Fruit fly (Drosophila melanogaster) whole organism, embryonic: Measurements from ENCODE around the gene CG15365.

Source experiments
- Ada2b ChIP-seq: fragments of 200-800 bp; sonication (Bioruptor generic); IDR thresholded peaks from 2 replicates; pipeline ENCODE4 v1.3.6; 2022; ENCODE audit warnings: missing biosample characterization, missing genetic modification characterization
- Aef1 ChIP-seq: fragments of 200-800 bp; sonication (Bioruptor generic); IDR thresholded peaks from 3 replicates; pipeline ENCODE4 v1.3.6; 2022; ENCODE audit warnings: missing biosample characterization, missing genetic modification characterization
- CG11456 ChIP-seq: fragments of 200-800 bp; sonication (Bioruptor generic); IDR thresholded peaks from 3 replicates; pipeline ENCODE4 v1.3.6; 2022; ENCODE audit warnings: missing biosample characterization, missing genetic modification characterization
- CG11504 ChIP-seq: fragments of 200-800 bp; sonication (Bioruptor generic); optimal IDR thresholded peaks from 3 replicates; lab custom pipeline; 2019; ENCODE audit warnings: missing biosample characterization, mild to moderate bottlenecking, missing genetic modification characterization, moderate library complexity
- CG12104 ChIP-seq: fragments of 200-800 bp; sonication (Bioruptor generic); optimal IDR thresholded peaks from 3 replicates; lab custom pipeline; 2016; ENCODE audit warnings: missing biosample characterization, missing genetic modification characterization
- CG12236 ChIP-seq: fragments of 200-800 bp; sonication (Bioruptor generic); optimal IDR thresholded peaks from 2 replicates; lab custom pipeline; 2016; ENCODE audit warnings: missing biosample characterization, missing genetic modification characterization
- CG12391 ChIP-seq: fragments of 200-800 bp; sonication (Bioruptor generic); optimal IDR thresholded peaks from 3 replicates; lab custom pipeline; 2018; ENCODE audit warnings: missing biosample characterization, mild to moderate bottlenecking, missing genetic modification characterization, moderate library complexity
- CG12769 ChIP-seq: fragments of 200-800 bp; sonication (Bioruptor generic); optimal IDR thresholded peaks from 2 replicates; lab custom pipeline; 2019; ENCODE audit warnings: missing biosample characterization, mild to moderate bottlenecking, missing genetic modification characterization, moderate library complexity
- CG13296 ChIP-seq: fragments of 200-800 bp; sonication (Bioruptor generic); optimal IDR thresholded peaks from 3 replicates; lab custom pipeline; 2018; ENCODE audit warnings: missing biosample characterization, mild to moderate bottlenecking, missing genetic modification characterization
- CG13424 ChIP-seq: fragments of 200-800 bp; sonication (Bioruptor generic); optimal IDR thresholded peaks from 2 replicates; lab custom pipeline; 2019; ENCODE audit warnings: missing biosample characterization, mild to moderate bottlenecking, missing genetic modification characterization, moderate library complexity
- CG15479 ChIP-seq: fragments of 200-800 bp; sonication (Bioruptor generic); optimal IDR thresholded peaks from 3 replicates; lab custom pipeline; 2019; ENCODE audit warnings: missing biosample characterization, mild to moderate bottlenecking, missing genetic modification characterization, moderate library complexity
- CG15514 ChIP-seq: fragments of 200-800 bp; sonication (Bioruptor generic); optimal IDR thresholded peaks from 3 replicates; lab custom pipeline; 2017; ENCODE audit warnings: missing biosample characterization, missing genetic modification characterization, mild to moderate bottlenecking, moderate library complexity, missing genetic modification reagents
- CG16779 ChIP-seq: fragments of 200-800 bp; sonication (Bioruptor generic); IDR thresholded peaks from 2 replicates; pipeline ENCODE4 v1.3.6; 2022; ENCODE audit warnings: missing biosample characterization, missing genetic modification characterization
- CG2120 ChIP-seq: fragments of 200-800 bp; sonication (Bioruptor generic); optimal IDR thresholded peaks from 3 replicates; lab custom pipeline; 2016; ENCODE audit warnings: missing biosample characterization, missing genetic modification characterization
- CG2678 ChIP-seq: fragments of 200-800 bp; sonication (Bioruptor generic); optimal IDR thresholded peaks from 3 replicates; lab custom pipeline; 2019; ENCODE audit warnings: missing biosample characterization, mild to moderate bottlenecking, missing genetic modification characterization, moderate library complexity
- CG2875 ChIP-seq: fragments of 200-800 bp; sonication (Bioruptor generic); optimal IDR thresholded peaks from 2 replicates; lab custom pipeline; 2017; ENCODE audit warnings: missing biosample characterization, mild to moderate bottlenecking, missing genetic modification characterization, missing genetic modification reagents
- CG30403 ChIP-seq: fragments of 200-800 bp; sonication (Bioruptor generic); optimal IDR thresholded peaks from 3 replicates; lab custom pipeline; 2016; ENCODE audit warnings: missing biosample characterization, missing genetic modification characterization
- CG32772 ChIP-seq: fragments of 200-800 bp; sonication (Bioruptor generic); IDR thresholded peaks from 2 replicates; pipeline ENCODE4 v1.3.6; 2022; ENCODE audit warnings: missing biosample characterization, missing genetic modification characterization
- CG34224 ChIP-seq: fragments of 200-800 bp; sonication (Bioruptor generic); IDR thresholded peaks from 3 replicates; pipeline ENCODE4 v1.3.6; 2022; ENCODE audit warnings: missing biosample characterization, missing genetic modification characterization; ENCODE audit not compliant: partially characterized antibody
- CG9215 ChIP-seq: fragments of 200-800 bp; sonication (Bioruptor generic); IDR thresholded peaks from 2 replicates; pipeline ENCODE4 v1.3.6; 2022; ENCODE audit warnings: missing biosample characterization, missing genetic modification characterization
- CG9932 ChIP-seq: fragments of 200-800 bp; sonication (Bioruptor generic); IDR thresholded peaks from 2 replicates; pipeline ENCODE4 v1.3.6; 2022; ENCODE audit warnings: missing biosample characterization, missing genetic modification characterization
- Drgx ChIP-seq: fragments of 200-800 bp; sonication (Bioruptor generic); IDR thresholded peaks from 2 replicates; pipeline ENCODE4 v1.3.6; 2022; ENCODE audit warnings: missing biosample characterization, missing genetic modification characterization
- Eip74EF ChIP-seq, 2 experiments: fragments of 200-800 bp in 1 of 2; fragments of >200 bp in 1 of 2; sonication (Bioruptor generic) in 1 of 2; optimal IDR thresholded peaks; 2 replicates each; lab custom pipeline; 2017 to 2019; ENCODE audit warnings: missing biosample characterization in 2 of 2, missing genetic modification characterization in 2 of 2, mild to moderate bottlenecking in 1 of 2, moderate library complexity in 1 of 2
- GATAe ChIP-seq: fragments of 200-800 bp; sonication (Bioruptor generic); conservative IDR thresholded peaks from 2 replicates; pipeline ENCODE4 v1.3.6; 2022; ENCODE audit warnings: missing biosample characterization, missing genetic modification characterization
- HHEX ChIP-seq: fragments of 200-800 bp; sonication (Bioruptor generic); optimal IDR thresholded peaks from 3 replicates; lab custom pipeline; 2017; ENCODE audit warnings: missing biosample characterization, mild to moderate bottlenecking, missing genetic modification characterization, missing genetic modification reagents
- HLH4C ChIP-seq: fragments of 200-800 bp; sonication (Bioruptor generic); IDR thresholded peaks from 3 replicates; pipeline ENCODE4 v1.3.6; 2022; ENCODE audit warnings: missing biosample characterization, missing genetic modification characterization; ENCODE audit not compliant: partially characterized antibody
- Hmr ChIP-seq: fragments of 200-800 bp; sonication (Bioruptor generic); optimal IDR thresholded peaks from 3 replicates; lab custom pipeline; 2017; ENCODE audit warnings: mild to moderate bottlenecking, missing biosample characterization, missing genetic modification reagents, missing genetic modification characterization
- Hr3 ChIP-seq: fragments of 200-800 bp; sonication (Bioruptor generic); optimal IDR thresholded peaks from 3 replicates; lab custom pipeline; 2016; ENCODE audit warnings: missing biosample characterization, missing genetic modification characterization
- Hsf ChIP-seq: fragments of 200-800 bp; sonication (Bioruptor generic); optimal IDR thresholded peaks from 3 replicates; lab custom pipeline; 2016; ENCODE audit warnings: missing biosample characterization, missing genetic modification characterization
- NK7.1 ChIP-seq: fragments of 200-800 bp; sonication (Bioruptor generic); optimal IDR thresholded peaks from 3 replicates; lab custom pipeline; 2016; ENCODE audit warnings: missing biosample characterization, missing genetic modification characterization
- NfI ChIP-seq: fragments of 200-800 bp; sonication (Bioruptor generic); optimal IDR thresholded peaks from 3 replicates; lab custom pipeline; 2018; ENCODE audit warnings: missing biosample characterization, mild to moderate bottlenecking, missing genetic modification characterization, moderate library complexity
- Trl ChIP-seq, 3 experiments: fragments of >200 bp in 2 of 3; fragments of 200-800 bp in 1 of 3; sonication (Bioruptor generic) in 1 of 3; optimal IDR thresholded peaks; 2 replicates in 1 of 3; 3 replicates in 2 of 3; lab custom pipeline; 2016 to 2017; ENCODE audit warnings: missing biosample characterization in 1 of 3, missing genetic modification characterization in 1 of 3
- Xbp1 ChIP-seq: fragments of 200-800 bp; sonication (Bioruptor generic); optimal IDR thresholded peaks from 3 replicates; lab custom pipeline; 2016; ENCODE audit warnings: missing biosample characterization, mild to moderate bottlenecking, missing genetic modification characterization
- Xrp1 ChIP-seq: fragments of 200-800 bp; sonication (Bioruptor generic); IDR thresholded peaks from 2 replicates; pipeline ENCODE4 v1.3.6; 2022; ENCODE audit warnings: missing biosample characterization, missing genetic modification characterization
- ara ChIP-seq: fragments of 200-800 bp; sonication (Bioruptor generic); IDR thresholded peaks from 2 replicates; pipeline ENCODE4 v1.3.6; 2022; ENCODE audit warnings: missing biosample characterization, missing genetic modification characterization
- disco-r ChIP-seq: fragments of 200-800 bp; sonication (Bioruptor generic); optimal IDR thresholded peaks from 2 replicates; lab custom pipeline; 2016; ENCODE audit warnings: missing biosample characterization, missing genetic modification characterization
- emc ChIP-seq: fragments of 200-800 bp; sonication (Bioruptor generic); optimal IDR thresholded peaks from 2 replicates; lab custom pipeline; 2016; ENCODE audit warnings: missing biosample characterization, missing genetic modification characterization
- eve ChIP-seq, 2 experiments: fragments of >200 bp; optimal IDR thresholded peaks; 2 replicates each; lab custom pipeline; 2017; ENCODE audit warnings: missing biosample characterization in 2 of 2, missing genetic modification characterization in 2 of 2
- gce ChIP-seq: fragments of 200-800 bp; sonication (Bioruptor generic); IDR thresholded peaks from 3 replicates; pipeline ENCODE4 v1.3.6; 2022; ENCODE audit warnings: missing biosample characterization, missing genetic modification characterization
- gem ChIP-seq: fragments of 200-800 bp; sonication (Bioruptor generic); optimal IDR thresholded peaks from 2 replicates; lab custom pipeline; 2019; ENCODE audit warnings: missing biosample characterization, mild to moderate bottlenecking, missing genetic modification characterization, moderate library complexity
- kah ChIP-seq: fragments of 200-800 bp; sonication (Bioruptor generic); optimal IDR thresholded peaks from 2 replicates; lab custom pipeline; 2018; ENCODE audit warnings: missing biosample characterization, mild to moderate bottlenecking, missing genetic modification characterization
- lab ChIP-seq: fragments of 200-800 bp; sonication (Bioruptor generic); optimal IDR thresholded peaks from 3 replicates; lab custom pipeline; 2017; ENCODE audit warnings: missing biosample characterization, missing genetic modification characterization, mild to moderate bottlenecking, moderate library complexity, missing genetic modification reagents
- maf-S ChIP-seq: fragments of 200-800 bp; sonication (Bioruptor generic); optimal IDR thresholded peaks from 2 replicates; lab custom pipeline; 2016; ENCODE audit warnings: missing biosample characterization, missing genetic modification characterization
- pho ChIP-seq: fragments of 200-800 bp; sonication (Bioruptor generic); optimal IDR thresholded peaks from 2 replicates; lab custom pipeline; 2016; ENCODE audit warnings: missing biosample characterization, missing genetic modification characterization
- phol ChIP-seq: fragments of 200-800 bp; sonication (Bioruptor generic); optimal IDR thresholded peaks from 3 replicates; lab custom pipeline; 2018; ENCODE audit warnings: missing biosample characterization, mild to moderate bottlenecking, missing genetic modification characterization, moderate library complexity
- prd ChIP-seq, 3 experiments: fragments of >200 bp in 2 of 3; fragments of 200-800 bp in 1 of 3; sonication (Bioruptor generic) in 1 of 3; optimal IDR thresholded peaks in 2 of 3; IDR thresholded peaks in 1 of 3; 2 replicates in 2 of 3; 3 replicates in 1 of 3; pipeline versions ENCODE4 v1.3.6 to Lab custom; 2017 to 2022; ENCODE audit warnings: missing biosample characterization in 1 of 3, missing genetic modification characterization in 1 of 3
- row ChIP-seq: fragments of 200-800 bp; sonication (Bioruptor generic); IDR thresholded peaks from 3 replicates; pipeline ENCODE4 v1.3.6; 2022; ENCODE audit warnings: missing biosample characterization, missing genetic modification characterization
- zfh2 ChIP-seq: fragments of 200-800 bp; sonication (Bioruptor generic); optimal IDR thresholded peaks from 2 replicates; lab custom pipeline; 2016; ENCODE audit warnings: missing biosample characterization, missing genetic modification characterization

The CG15365 gene

DNA sequence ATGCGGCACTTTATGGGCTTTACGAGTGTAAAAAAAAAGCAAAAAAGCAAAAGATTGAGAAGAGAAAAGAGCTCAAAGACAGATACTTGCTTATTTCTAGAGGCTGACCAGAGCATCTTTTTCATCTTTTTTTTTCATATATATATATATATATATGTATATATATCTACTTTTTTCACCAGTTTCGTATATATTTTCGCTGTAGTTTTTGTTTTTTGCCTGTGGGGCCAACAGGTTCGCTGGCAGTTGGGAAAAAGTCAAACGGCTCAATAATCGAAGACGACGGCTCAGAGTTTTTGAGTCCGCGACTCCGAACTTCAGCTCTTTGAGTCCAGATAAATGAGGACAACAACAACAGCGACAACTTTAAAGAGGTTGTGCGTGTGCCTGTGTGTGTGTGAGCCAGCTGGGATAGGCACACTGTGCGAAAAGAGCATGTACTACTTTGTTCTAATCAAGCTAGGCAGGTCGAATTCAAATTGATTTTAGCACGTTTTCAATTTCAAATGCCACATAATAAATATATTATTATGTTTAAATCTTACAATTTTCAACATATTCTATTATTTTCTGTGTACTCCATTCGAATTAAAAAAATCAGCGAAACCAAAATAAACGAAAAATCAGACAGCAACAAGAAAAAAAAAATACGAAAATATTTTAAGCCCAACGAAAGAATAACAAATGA, 837 bp downstream of the CG15365 start (continued):
- TF ChIP-seq phol (tag; lab: Kevin White, UChicago) = peak; percentile 36
- no peak for TF ChIP-seq CG15514 (GFP tag; lab: Kevin White, UChicago)
- no peak for TF ChIP-seq disco-r (GFP tag; lab: Kevin White, UChicago)
- peak; percentile 18 for TF ChIP-seq HHEX (GFP tag; lab: Kevin White, UChicago)
- no peak for TF ChIP-seq Eip74EF (GFP tag; optimal IDR thresholded peaks at IDR 0.05; lab: Kevin White, UChicago)
- TF ChIP-seq CG15479 (GFP tag; lab: Kevin White, UChicago) = no peak
- TF ChIP-seq gem (tag; lab: Kevin White, UChicago) = peak; percentile 57
- no peak for TF ChIP-seq CG32772 (GFP tag; lab: Robert Waterston, UW)
- peak; percentile 57 for TF ChIP-seq CG2678
- TF ChIP-seq GATAe (GFP tag; lab: Robert Waterston, UW) = no peak
- TF ChIP-seq emc (GFP tag; lab: Kevin White, UChicago) = no peak
- TF ChIP-seq CG16779 = no peak
- peak; percentile 45; the same call in 1 of the 3 replicates for TF ChIP-seq CG11456 (GFP tag; lab: Robert Waterston, UW)
- TF ChIP-seq Hsf (GFP tag; lab: Kevin White, UChicago) = no peak
- TF ChIP-seq Drgx (GFP tag; lab: Robert Waterston, UW) = peak; percentile 71
- peak; percentile 34 for TF ChIP-seq lab
- peak; percentile 59 for TF ChIP-seq Ada2b (GFP tag; lab: Robert Waterston, UW)
- no peak for TF ChIP-seq ara (GFP tag; lab: Robert Waterston, UW)
- no peak for TF ChIP-seq pho (GFP tag; lab: Kevin White, UChicago)
- peak; percentile 19 for TF ChIP-seq CG2120 (GFP tag; lab: Kevin White, UChicago)
- peak; percentile 6 for TF ChIP-seq NfI (GFP tag; lab: Kevin White, UChicago)
- peak; percentile 24 for TF ChIP-seq Hr3
- TF ChIP-seq CG9932 (GFP tag; lab: Robert Waterston, UW) = peak; percentile 55
- TF ChIP-seq zfh2 (GFP tag; lab: Kevin White, UChicago) = no peak
- TF ChIP-seq NK7.1 (GFP tag; lab: Kevin White, UChicago) = no peak
- TF ChIP-seq kah = no peak
- peak; percentile 28 for TF ChIP-seq Hmr (GFP tag; lab: Kevin White, UChicago)
- peak; percentile 56 for TF ChIP-seq row
- TF ChIP-seq maf-S (GFP tag; lab: Kevin White, UChicago) = no peak
- peak; percentile 41; the same call in 2 of the 3 replicates for TF ChIP-seq Aef1
- TF ChIP-seq CG2875 = no peak
- peak; percentile 46; the same call in 1 of the 2 replicates for TF ChIP-seq Xrp1 (GFP tag; lab: Robert Waterston, UW)
- peak; percentile 27 for TF ChIP-seq CG30403 (GFP tag; lab: Kevin White, UChicago)
- TF ChIP-seq gce (GFP tag; lab: Robert Waterston, UW) = no peak
- no peak for TF ChIP-seq CG12104 (GFP tag; lab: Kevin White, UChicago)
- peak in 1 of 2 experiments; percentile 54 for TF ChIP-seq eve (GFP tag; optimal IDR thresholded peaks at IDR 0.05; lab: Kevin White, UChicago)
- TF ChIP-seq Trl (optimal IDR thresholded peaks at IDR 0.05; lab: Kevin White, UChicago) = no peak
- no peak for TF ChIP-seq Trl (GFP tag; optimal IDR thresholded peaks at IDR 0.05; lab: Kevin White, UChicago)
- no peak for TF ChIP-seq CG12236 (GFP tag; lab: Kevin White, UChicago)
- TF ChIP-seq CG13424 (tag; lab: Kevin White, UChicago) = peak; percentile 18
- TF ChIP-seq CG34224 (GFP tag; lab: Robert Waterston, UW) = no peak
- no peak for TF ChIP-seq prd (optimal IDR thresholded peaks at IDR 0.05; lab: Kevin White, UChicago)
- TF ChIP-seq prd (GFP tag; IDR thresholded peaks at IDR 0.05; lab: Robert Waterston, UW) = peak; percentile 54; the same call in 2 of the 3 replicates
- peak; percentile 11 for TF ChIP-seq CG12391 (tag; lab: Kevin White, UChicago)
- peak; percentile 0 for TF ChIP-seq CG12769 (tag; lab: Kevin White, UChicago)
- peak; percentile 15 for TF ChIP-seq Xbp1 (GFP tag; lab: Kevin White, UChicago)
- peak; percentile 38 for TF ChIP-seq CG11504
- no peak for TF ChIP-seq HLH4C (GFP tag; lab: Robert Waterston, UW)
- TF ChIP-seq CG13296 (GFP tag; lab: Kevin White, UChicago) = no peak
- TF ChIP-seq CG9215 (GFP tag; lab: Robert Waterston, UW) = peak; percentile 26; the same call in 1 of the 2 replicates
